Worm (Caenorhabditis elegans) whole organism, L2 larva: Measurements from ENCODE around the gene K08D12.4.

Source experiments
- C34F6.9 ChIP-seq: fragments of 150-350 bp; optimal IDR thresholded peaks from 2 replicates; lab custom pipeline; 2014; ENCODE audit warnings: missing biosample characterization, missing genetic modification characterization
- F13H6.1 ChIP-seq: sonication (generic microtip); optimal IDR thresholded peaks from 2 replicates; lab custom pipeline; 2016; ENCODE audit warnings: missing genetic modification characterization, missing compliant biosample characterization
- R02D3.7 ChIP-seq: fragments of 150-350 bp; optimal IDR thresholded peaks from 2 replicates; lab custom pipeline; 2014; ENCODE audit warnings: missing biosample characterization, missing genetic modification characterization
- Y55F3AM.14 ChIP-seq: fragments of 200-800 bp; sonication (Bioruptor generic); optimal IDR thresholded peaks from 2 replicates; lab custom pipeline; 2018; ENCODE audit warnings: mild to moderate bottlenecking, missing genetic modification characterization, missing compliant biosample characterization
- ZK546.5 ChIP-seq: sonication (generic microtip); optimal IDR thresholded peaks from 2 replicates; lab custom pipeline; 2017; ENCODE audit warnings: missing biosample characterization, missing genetic modification characterization
- alr-1 ChIP-seq: fragments of 150-350 bp; optimal IDR thresholded peaks from 2 replicates; lab custom pipeline; 2014; ENCODE audit warnings: missing biosample characterization, missing genetic modification characterization
- aly-2 ChIP-seq: fragments of 150-350 bp; optimal IDR thresholded peaks from 2 replicates; lab custom pipeline; 2014; ENCODE audit warnings: missing biosample characterization, missing genetic modification characterization
- ama-1 ChIP-seq: fragments of 150-350 bp; optimal IDR thresholded peaks from 2 replicates; lab custom pipeline; 2018; ENCODE audit warnings: inconsistent platforms
- blmp-1 ChIP-seq: sonication (generic microtip); optimal IDR thresholded peaks from 2 replicates; lab custom pipeline; 2017; ENCODE audit warnings: missing genetic modification characterization, mild to moderate bottlenecking, missing compliant biosample characterization, antibody characterized with exemption, moderate library complexity; ENCODE audit not compliant: insufficient read depth
- ceh-16 ChIP-seq: fragments of 150-350 bp; optimal IDR thresholded peaks from 2 replicates; lab custom pipeline; 2014; ENCODE audit warnings: missing biosample characterization, missing genetic modification characterization
- ceh-82 ChIP-seq: fragments of 150-350 bp; optimal IDR thresholded peaks from 2 replicates; lab custom pipeline; 2014; ENCODE audit warnings: missing biosample characterization, missing genetic modification characterization
- crh-2 ChIP-seq: sonication (generic microtip); optimal IDR thresholded peaks from 2 replicates; lab custom pipeline; 2017; ENCODE audit warnings: missing biosample characterization, missing genetic modification characterization
- dmd-4 ChIP-seq: sonication (generic microtip); optimal IDR thresholded peaks from 2 replicates; lab custom pipeline; 2017; ENCODE audit warnings: missing biosample characterization, missing genetic modification characterization
- egl-27 ChIP-seq: sonication (generic microtip); optimal IDR thresholded peaks from 3 replicates; lab custom pipeline; 2017; ENCODE audit warnings: missing biosample characterization, missing genetic modification reagents, missing genetic modification characterization
- elt-1 ChIP-seq: fragments of 150-350 bp; optimal IDR thresholded peaks from 2 replicates; lab custom pipeline; 2014; ENCODE audit warnings: missing biosample characterization, missing genetic modification characterization
- elt-3 ChIP-seq: sonication (generic microtip); optimal IDR thresholded peaks from 2 replicates; lab custom pipeline; 2017; ENCODE audit warnings: missing biosample characterization, missing genetic modification characterization
- fos-1 ChIP-seq: fragments of 150-350 bp; optimal IDR thresholded peaks from 2 replicates; lab custom pipeline; 2014; ENCODE audit warnings: missing biosample characterization, missing genetic modification characterization
- gmeb-1 ChIP-seq: fragments of 150-350 bp; optimal IDR thresholded peaks from 2 replicates; lab custom pipeline; 2014; ENCODE audit warnings: missing biosample characterization, missing genetic modification characterization
- lin-11 ChIP-seq: fragments of 150-350 bp; sonication (generic microtip); optimal IDR thresholded peaks from 2 replicates; lab custom pipeline; 2014; ENCODE audit warnings: missing biosample characterization, missing genetic modification characterization, inconsistent platforms, mixed read lengths
- lin-13 ChIP-seq: fragments of 150-350 bp; optimal IDR thresholded peaks from 2 replicates; lab custom pipeline; 2014; ENCODE audit warnings: missing biosample characterization, missing genetic modification reagents, missing genetic modification characterization
- lin-39 ChIP-seq: fragments of 150-350 bp; optimal IDR thresholded peaks from 2 replicates; lab custom pipeline; 2014; ENCODE audit warnings: missing biosample characterization, missing genetic modification reagents, missing genetic modification characterization
- lsy-2 ChIP-seq, 2 experiments: fragments of 150-350 bp in 1 of 2; sonication (generic microtip) in 1 of 2; optimal IDR thresholded peaks; 2 replicates each; lab custom pipeline; 2014 to 2017; ENCODE audit warnings: missing biosample characterization in 2 of 2, missing genetic modification characterization in 2 of 2
- mab-5 ChIP-seq: fragments of 150-350 bp; optimal IDR thresholded peaks from 2 replicates; lab custom pipeline; 2014; ENCODE audit warnings: missing biosample characterization, missing genetic modification characterization
- mbf-1 ChIP-seq: sonication (generic microtip); optimal IDR thresholded peaks from 2 replicates; lab custom pipeline; 2017; ENCODE audit warnings: missing biosample characterization, missing genetic modification characterization
- mdl-1 ChIP-seq, 2 experiments: fragments of 150-350 bp in 1 of 2; sonication (generic microtip) in 1 of 2; optimal IDR thresholded peaks; 2 replicates each; lab custom pipeline; 2017; ENCODE audit warnings: missing biosample characterization in 2 of 2, missing genetic modification characterization in 2 of 2
- nhr-10 ChIP-seq: sonication (generic microtip); optimal IDR thresholded peaks from 2 replicates; lab custom pipeline; 2017; ENCODE audit warnings: missing biosample characterization, missing genetic modification characterization
- nhr-11 ChIP-seq: fragments of 150-350 bp; optimal IDR thresholded peaks from 2 replicates; lab custom pipeline; 2014; ENCODE audit warnings: missing biosample characterization, missing genetic modification characterization
- nhr-12 ChIP-seq: fragments of 150-350 bp; optimal IDR thresholded peaks from 2 replicates; lab custom pipeline; 2014; ENCODE audit warnings: missing biosample characterization, missing genetic modification characterization
- nhr-129 ChIP-seq: fragments of 150-350 bp; optimal IDR thresholded peaks from 2 replicates; lab custom pipeline; 2014; ENCODE audit warnings: missing biosample characterization, missing genetic modification characterization
- nhr-21 ChIP-seq: fragments of 150-350 bp; optimal IDR thresholded peaks from 2 replicates; lab custom pipeline; 2014; ENCODE audit warnings: missing biosample characterization, missing genetic modification characterization
- nhr-23 ChIP-seq: fragments of 150-350 bp; optimal IDR thresholded peaks from 2 replicates; lab custom pipeline; 2014; ENCODE audit warnings: missing biosample characterization, missing genetic modification reagents, missing genetic modification characterization
- nhr-237 ChIP-seq: fragments of 150-350 bp; optimal IDR thresholded peaks from 2 replicates; lab custom pipeline; 2014; ENCODE audit warnings: missing biosample characterization, missing genetic modification characterization
- nhr-25 ChIP-seq: fragments of 150-350 bp; sonication (generic microtip); optimal IDR thresholded peaks from 3 replicates; lab custom pipeline; 2014; ENCODE audit warnings: missing biosample characterization, missing genetic modification characterization
- nhr-6 ChIP-seq: fragments of 150-350 bp; optimal IDR thresholded peaks from 2 replicates; lab custom pipeline; 2014; ENCODE audit warnings: missing biosample characterization, missing genetic modification characterization
- nhr-77 ChIP-seq: fragments of 150-350 bp; optimal IDR thresholded peaks from 2 replicates; lab custom pipeline; 2014; ENCODE audit warnings: missing biosample characterization, missing genetic modification characterization
- peb-1 ChIP-seq: fragments of 150-350 bp; optimal IDR thresholded peaks from 2 replicates; lab custom pipeline; 2014; ENCODE audit warnings: missing biosample characterization, missing genetic modification characterization
- sem-4 ChIP-seq: fragments of 150-350 bp; optimal IDR thresholded peaks from 2 replicates; lab custom pipeline; 2014; ENCODE audit warnings: missing biosample characterization, missing genetic modification reagents, missing genetic modification characterization
- skn-1 ChIP-seq: sonication (generic microtip); optimal IDR thresholded peaks from 2 replicates; lab custom pipeline; 2017; ENCODE audit warnings: missing biosample characterization, missing genetic modification characterization
- sma-3 ChIP-seq: sonication (generic microtip); optimal IDR thresholded peaks from 2 replicates; lab custom pipeline; 2016; ENCODE audit warnings: missing genetic modification reagents, missing genetic modification characterization, missing compliant biosample characterization
- sma-9 ChIP-seq, 2 experiments: fragments of 150-350 bp in 1 of 2; sonication (generic microtip) in 1 of 2; optimal IDR thresholded peaks; 2 replicates each; lab custom pipeline; 2014 to 2016; ENCODE audit warnings: missing genetic modification characterization in 2 of 2, mild to moderate bottlenecking in 1 of 2, missing biosample characterization in 1 of 2, missing compliant biosample characterization in 1 of 2, missing genetic modification reagents in 1 of 2, moderate library complexity in 1 of 2
- snpc-4 ChIP-seq: fragments of 150-350 bp; optimal IDR thresholded peaks from 2 replicates; lab custom pipeline; 2014; ENCODE audit warnings: missing biosample characterization, missing genetic modification characterization
- unc-39 ChIP-seq: fragments of 150-350 bp; optimal IDR thresholded peaks from 2 replicates; lab custom pipeline; 2014; ENCODE audit warnings: missing biosample characterization, missing genetic modification characterization
- unc-55 ChIP-seq: fragments of 150-350 bp; sonication (generic microtip); optimal IDR thresholded peaks from 3 replicates; lab custom pipeline; 2014; ENCODE audit warnings: missing biosample characterization, missing genetic modification reagents, missing genetic modification characterization
- unc-62 ChIP-seq: fragments of 150-350 bp; optimal IDR thresholded peaks from 2 replicates; lab custom pipeline; 2014; ENCODE audit warnings: missing biosample characterization, missing genetic modification reagents, missing genetic modification characterization
- zag-1 ChIP-seq: fragments of 150-350 bp; optimal IDR thresholded peaks from 2 replicates; lab custom pipeline; 2014; ENCODE audit warnings: missing biosample characterization, missing genetic modification characterization
- ztf-1 ChIP-seq: fragments of 200-800 bp; sonication (Bioruptor generic); conservative IDR thresholded peaks from 2 replicates; pipeline ENCODE4 v1.3.6; 2022; ENCODE audit warnings: missing genetic modification characterization, missing compliant biosample characterization
- ztf-11 ChIP-seq: sonication (generic microtip); optimal IDR thresholded peaks from 2 replicates; lab custom pipeline; 2017; ENCODE audit warnings: missing biosample characterization, missing genetic modification characterization
- ztf-4 ChIP-seq: fragments of 150-350 bp; optimal IDR thresholded peaks from 2 replicates; lab custom pipeline; 2014; ENCODE audit warnings: missing biosample characterization, missing genetic modification characterization

The K08D12.4 gene

DNA sequence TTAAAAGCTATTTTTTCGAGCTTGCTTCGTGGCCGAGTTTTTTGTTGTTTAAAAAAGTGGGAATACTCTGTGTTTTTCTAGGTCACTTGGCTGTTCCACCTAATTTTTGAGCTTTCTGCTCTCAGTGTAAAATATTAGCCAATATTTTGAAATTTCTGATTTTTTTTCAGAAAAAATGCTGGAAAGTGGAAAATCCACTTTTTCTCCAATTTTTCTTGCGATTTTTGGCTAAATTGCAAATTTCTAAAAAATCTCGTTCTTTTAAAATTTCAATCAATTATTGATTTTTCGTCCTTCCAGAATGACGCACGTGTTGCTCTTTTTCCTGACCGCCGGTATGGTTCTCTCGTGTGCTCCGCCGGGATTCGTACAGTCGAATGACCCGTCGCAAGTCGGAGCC is at the start of gene K08D12.4:
Gene K08D12.4 (plus strand): TSS at position 301 of the 400 bp plus-strand sequence.
- TF ChIP-seq gmeb-1 (tag; lab: Kevin White, UChicago): no peak
- no peak for TF ChIP-seq nhr-129
- TF ChIP-seq elt-1 (tag; lab: Kevin White, UChicago): no peak
- no peak for TF ChIP-seq nhr-12 (tag; lab: Kevin White, UChicago)
- no peak for TF ChIP-seq zag-1 (tag; lab: Kevin White, UChicago)
- no peak for TF ChIP-seq nhr-237 (tag; lab: Kevin White, UChicago)
- no peak for TF ChIP-seq ama-1 (lab: Kevin White, UChicago)
- no peak for TF ChIP-seq sma-9 (GFP tag; optimal IDR thresholded peaks at IDR 0.05; lab: Kevin White, UChicago)
- no peak for TF ChIP-seq sma-9 (tag; optimal IDR thresholded peaks at IDR 0.05; lab: Kevin White, UChicago)
- TF ChIP-seq ZK546.5 (tag; lab: Kevin White, UChicago): no peak
- TF ChIP-seq nhr-77 (tag; lab: Kevin White, UChicago): no peak
- no peak for TF ChIP-seq blmp-1 (tag; lab: Kevin White, UChicago)
- TF ChIP-seq unc-39 (tag; lab: Kevin White, UChicago): no peak
- TF ChIP-seq, all 48 proteins: peak for 0

DNA sequence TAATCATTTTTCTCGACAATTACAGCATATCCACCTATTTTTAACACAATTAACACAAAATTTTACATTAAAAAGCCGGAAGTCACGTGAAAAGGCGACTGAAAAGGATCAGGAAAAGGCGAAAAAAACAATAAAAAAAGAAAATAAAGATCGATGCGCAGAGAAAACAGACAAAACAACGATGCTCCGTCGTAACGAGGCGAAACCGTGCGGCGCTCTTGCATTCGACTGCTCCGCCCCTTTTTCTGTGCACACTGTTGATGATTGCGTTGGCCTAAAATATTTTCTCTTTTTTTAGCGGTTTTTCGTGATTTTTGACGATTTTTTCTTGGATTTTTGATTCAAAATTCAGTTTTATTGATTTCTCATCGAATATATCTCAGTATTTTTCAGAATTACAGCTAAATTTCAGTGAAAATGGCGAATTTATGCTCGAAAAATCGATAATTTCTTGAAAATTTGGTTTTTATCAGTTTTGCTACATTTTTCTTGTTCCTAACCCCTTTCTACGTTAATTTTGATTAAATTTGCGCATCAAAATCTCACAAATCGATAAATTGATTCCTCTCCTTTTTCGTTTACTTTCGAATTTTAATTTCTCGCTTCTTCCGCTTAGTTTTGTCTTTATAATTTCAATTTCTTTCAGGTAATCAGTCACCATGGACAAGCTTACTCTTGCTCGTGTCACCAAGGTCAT is 47.9 kb upstream of the K08D12.4 start, which contains the start of gene rps-28:
Gene rps-28 (plus strand): TSS at position 647 of the 697 bp plus-strand sequence.
- TF ChIP-seq snpc-4 (tag; lab: Kevin White, UChicago) (peak; percentile 89), lin-13 (GFP tag; lab: Kevin White, UChicago) (peak; percentile 98), elt-1 (tag; lab: Kevin White, UChicago) (no peak), nhr-77 (tag; lab: Kevin White, UChicago) (peak; percentile 73), alr-1 (tag; lab: Kevin White, UChicago) (no peak), blmp-1 (tag; lab: Kevin White, UChicago) (peak; percentile 88), nhr-11 (tag; lab: Kevin White, UChicago) (peak; percentile 58), ceh-82 (tag; lab: Kevin White, UChicago) (peak; percentile 90), ztf-11 (tag; lab: Kevin White, UChicago) (peak; percentile 57), lin-11 (peak; percentile 97), nhr-129 (peak; percentile 98), sem-4 (tag; lab: Kevin White, UChicago) (peak; percentile 95), nhr-10 (tag; lab: Kevin White, UChicago) (peak; percentile 52), ama-1 (lab: Kevin White, UChicago) (peak; percentile 79), mab-5 (tag; lab: Kevin White, UChicago) (peak; percentile 96), unc-62 (GFP tag; lab: Kevin White, UChicago) (no peak), skn-1 (tag; lab: Kevin White, UChicago) (peak; percentile 58), ztf-1 (GFP tag; lab: Robert Waterston, UW) (no peak), lin-39 (tag; lab: Kevin White, UChicago) (peak; percentile 45), zag-1 (tag; lab: Kevin White, UChicago) (peak; percentile 96), ztf-4 (tag; lab: Kevin White, UChicago) (peak; percentile 95), F13H6.1 (tag; lab: Kevin White, UChicago) (peak; percentile 96), sma-9 (GFP tag; optimal IDR thresholded peaks at IDR 0.05; lab: Kevin White, UChicago) (peak; percentile 97), sma-9 (tag; optimal IDR thresholded peaks at IDR 0.05; lab: Kevin White, UChicago) (no peak), nhr-25 (tag; lab: Kevin White, UChicago) (peak; percentile 97), mbf-1 (no peak), crh-2 (tag; lab: Kevin White, UChicago) (peak; percentile 98), unc-55 (peak; percentile 99), nhr-237 (tag; lab: Kevin White, UChicago) (peak; percentile 81), egl-27 (peak; percentile 94), elt-3 (tag; lab: Kevin White, UChicago) (no peak), ceh-16 (tag; lab: Kevin White, UChicago) (peak; percentile 77), aly-2 (tag; lab: Kevin White, UChicago) (no peak), gmeb-1 (tag; lab: Kevin White, UChicago) (peak; percentile 93), fos-1 (tag; lab: Kevin White, UChicago) (peak; percentile 97), C34F6.9 (peak; percentile 99), dmd-4 (tag; lab: Kevin White, UChicago) (no peak), ZK546.5 (tag; lab: Kevin White, UChicago) (peak; percentile 79), nhr-21 (tag; lab: Kevin White, UChicago) (peak; percentile 94), unc-39 (tag; lab: Kevin White, UChicago) (peak; percentile 58), mdl-1 (tag; optimal IDR thresholded peaks at IDR 0.05; lab: Kevin White, UChicago) (peak in 1 of 2 experiments; percentile 83), lsy-2 (tag; optimal IDR thresholded peaks at IDR 0.05; lab: Kevin White, UChicago) (peak; percentile 89 to 96), peb-1 (tag; lab: Kevin White, UChicago) (no peak), nhr-6 (tag; lab: Kevin White, UChicago) (peak; percentile 90), nhr-23 (tag; lab: Kevin White, UChicago) (no peak), R02D3.7 (tag; lab: Kevin White, UChicago) (peak; percentile 41), Y55F3AM.14 (GFP tag; lab: Kevin White, UChicago) (peak; percentile 64), nhr-12 (tag; lab: Kevin White, UChicago) (no peak), sma-3 (GFP tag; lab: Kevin White, UChicago) (peak; percentile 99)
